Worm (Caenorhabditis elegans) whole organism, early embryonic: ENCODE measurements around the gene K09D9.1.

Experiments used
- B0310.2 ChIP-seq: sonication (generic microtip); optimal IDR thresholded peaks from 2 replicates; lab custom pipeline; 2016; ENCODE audit warnings: mild to moderate bottlenecking, missing genetic modification characterization, missing compliant biosample characterization
- F13C5.2 ChIP-seq: sonication (generic microtip); optimal IDR thresholded peaks from 2 replicates; lab custom pipeline; 2017; ENCODE audit warnings: mild to moderate bottlenecking, missing genetic modification characterization, inconsistent platforms, missing compliant biosample characterization
- aly-1 ChIP-seq: sonication (generic microtip); optimal IDR thresholded peaks from 2 replicates; lab custom pipeline; 2016; ENCODE audit warnings: missing genetic modification characterization, missing compliant biosample characterization
- ama-1 ChIP-seq: fragments of 150-350 bp; optimal IDR thresholded peaks from 2 replicates; lab custom pipeline; 2014
- ceh-13 ChIP-seq: fragments of 200-800 bp; sonication (Bioruptor generic); optimal IDR thresholded peaks from 2 replicates; lab custom pipeline; 2018; ENCODE audit warnings: mild to moderate bottlenecking, missing genetic modification characterization, missing compliant biosample characterization
- ceh-36 ChIP-seq: sonication (generic microtip); optimal IDR thresholded peaks from 2 replicates; lab custom pipeline; 2016; ENCODE audit warnings: missing genetic modification characterization, inconsistent platforms, missing compliant biosample characterization
- ets-7 ChIP-seq: sonication (generic microtip); optimal IDR thresholded peaks from 2 replicates; lab custom pipeline; 2016; ENCODE audit warnings: missing genotype, missing genetic modification characterization, missing compliant biosample characterization
- flt-1 ChIP-seq: fragments of 200-800 bp; sonication (Bioruptor generic); IDR thresholded peaks from 2 replicates; pipeline ENCODE4 v1.3.6; 2022; ENCODE audit warnings: missing genetic modification characterization, missing compliant biosample characterization
- hmbx-1 ChIP-seq: sonication (generic microtip); optimal IDR thresholded peaks from 2 replicates; lab custom pipeline; 2016; ENCODE audit warnings: mild to moderate bottlenecking, missing genetic modification characterization, missing compliant biosample characterization
- hmg-4 ChIP-seq: fragments of 200-800 bp; sonication (Bioruptor generic); optimal IDR thresholded peaks from 2 replicates; lab custom pipeline; 2018; ENCODE audit warnings: mild to moderate bottlenecking, missing genetic modification characterization, missing compliant biosample characterization
- hnd-1 ChIP-seq: sonication (generic microtip); optimal IDR thresholded peaks from 2 replicates; lab custom pipeline; 2016; ENCODE audit warnings: missing genetic modification characterization, missing compliant biosample characterization
- pes-1 ChIP-seq: fragments of 200-800 bp; sonication (Bioruptor generic); IDR thresholded peaks from 2 replicates; pipeline ENCODE4 v1.3.6; 2022; ENCODE audit warnings: missing genetic modification reagents, missing genetic modification characterization, missing compliant biosample characterization
- scrt-1 ChIP-seq: fragments of 200-800 bp; sonication (Bioruptor generic); IDR thresholded peaks from 2 replicates; pipeline ENCODE4 v1.3.6; 2022; ENCODE audit warnings: missing genetic modification characterization, missing compliant biosample characterization
- sea-1 ChIP-seq: fragments of 200-800 bp; sonication (Bioruptor generic); conservative IDR thresholded peaks from 2 replicates; pipeline ENCODE4 v1.3.6; 2022; ENCODE audit warnings: missing genetic modification characterization, missing compliant biosample characterization
- tbx-11 ChIP-seq: fragments of 200-800 bp; sonication (Bioruptor generic); IDR thresholded peaks from 2 replicates; pipeline ENCODE4 v1.3.6; 2022; ENCODE audit warnings: missing genetic modification characterization, missing compliant biosample characterization
- tbx-37 ChIP-seq: fragments of 200-800 bp; sonication (Bioruptor generic); conservative IDR thresholded peaks from 2 replicates; pipeline ENCODE4 v1.3.6; 2022; ENCODE audit warnings: missing genetic modification reagents, missing genetic modification characterization, missing compliant biosample characterization
- tra-4 ChIP-seq: sonication (generic microtip); optimal IDR thresholded peaks from 2 replicates; lab custom pipeline; 2017; ENCODE audit warnings: missing genetic modification characterization, missing compliant biosample characterization

The K09D9.1 gene

ce11 chrV:4029627-4030026 lies 4.8 kb downstream of the K09D9.1 start:
- no peak for TF ChIP-seq ama-1 (lab: Kevin White, UChicago)
- TF ChIP-seq flt-1 = 0 out of 2 replicates have a peak, but pooled peaks have one; percentile 23

- no peak for TF ChIP-seq ceh-13 (GFP tag; lab: Kevin White, UChicago)
- TF ChIP-seq ama-1 (lab: Kevin White, UChicago) = no peak
- TF ChIP-seq sea-1 (GFP tag; lab: Robert Waterston, UW) = no peak
- no peak for TF ChIP-seq F13C5.2 (tag; lab: Kevin White, UChicago)
- no peak for TF ChIP-seq hmbx-1 (tag; lab: Kevin White, UChicago)
- no peak for TF ChIP-seq ceh-36 (tag; lab: Kevin White, UChicago)
- no peak for TF ChIP-seq aly-1
- TF ChIP-seq flt-1 = no peak
- TF ChIP-seq hnd-1 = no peak
- TF ChIP-seq scrt-1 = no peak
- no peak for TF ChIP-seq ets-7 (tag; lab: Kevin White, UChicago)
- no peak for TF ChIP-seq tra-4 (tag; lab: Kevin White, UChicago)
- TF ChIP-seq hmg-4 (GFP tag; lab: Kevin White, UChicago) = no peak
- no peak for TF ChIP-seq tbx-11
- no peak for TF ChIP-seq pes-1 (GFP tag; lab: Robert Waterston, UW)
- TF ChIP-seq B0310.2 = no peak
- TF ChIP-seq tbx-37 = no peak
These were observed 6.5 kb downstream of the K09D9.1 start, which contains the start of gene cyp-35A4 for ce11 chrV:4031319-4031718. Gene cyp-35A4 (plus strand): TSS chrV:4031619.

ce11 chrV:4034303-4034702 lies 9.5 kb downstream of the K09D9.1 start, which contains the start of gene C49G7.7:
Gene C49G7.7 (plus strand): TSS chrV:4034476.
- TF ChIP-seq pes-1 (GFP tag; lab: Robert Waterston, UW) (no peak), B0310.2 (no peak), scrt-1 (no peak), tbx-11 (no peak)

ce11 chrV:4035811-4036210 lies 11.0 kb downstream of the K09D9.1 start, which contains the start of gene C49G7.13:
Gene C49G7.13 (plus strand): TSS chrV:4036111.
- no peak for TF ChIP-seq sea-1 (GFP tag; lab: Robert Waterston, UW)
- no peak for TF ChIP-seq B0310.2
- TF ChIP-seq ama-1 (lab: Kevin White, UChicago) = no peak
- TF ChIP-seq tbx-37 = no peak
- no peak for TF ChIP-seq ceh-36 (tag; lab: Kevin White, UChicago)

- TF ChIP-seq hmg-4 (GFP tag; lab: Kevin White, UChicago) (no peak), tbx-37 (no peak), ama-1 (lab: Kevin White, UChicago) (no peak), B0310.2 (no peak), hnd-1 (no peak), tra-4 (tag; lab: Kevin White, UChicago) (no peak), tbx-11 (no peak), pes-1 (GFP tag; lab: Robert Waterston, UW) (no peak), aly-1 (no peak), ets-7 (tag; lab: Kevin White, UChicago) (no peak), sea-1 (GFP tag; lab: Robert Waterston, UW) (no peak)
These were observed 13.3 kb downstream of the K09D9.1 start, which contains the start of gene C49G7.12 for ce11 chrV:4038110-4038509. Gene C49G7.12 (plus strand): TSS chrV:4038410.

- TF ChIP-seq sea-1 (GFP tag; lab: Robert Waterston, UW) (no peak), pes-1 (GFP tag; lab: Robert Waterston, UW) (no peak), flt-1 (no peak), hmbx-1 (tag; lab: Kevin White, UChicago) (no peak), hmg-4 (GFP tag; lab: Kevin White, UChicago) (no peak), ama-1 (lab: Kevin White, UChicago) (no peak), ets-7 (tag; lab: Kevin White, UChicago) (no peak), tra-4 (tag; lab: Kevin White, UChicago) (no peak), B0310.2 (no peak), tbx-37 (no peak), aly-1 (no peak), hnd-1 (no peak), ceh-36 (tag; lab: Kevin White, UChicago) (no peak), F13C5.2 (tag; lab: Kevin White, UChicago) (no peak), scrt-1 (no peak), ceh-13 (GFP tag; lab: Kevin White, UChicago) (no peak), tbx-11 (no peak)
These were observed 13.7 kb downstream of the K09D9.1 start for ce11 chrV:4038557-4038956.

- TF ChIP-seq F13C5.2 (tag; lab: Kevin White, UChicago) (no peak), pes-1 (GFP tag; lab: Robert Waterston, UW) (no peak), B0310.2 (no peak), ets-7 (tag; lab: Kevin White, UChicago) (no peak), aly-1 (no peak), tbx-11 (no peak), hmg-4 (GFP tag; lab: Kevin White, UChicago) (no peak), tra-4 (tag; lab: Kevin White, UChicago) (no peak), hnd-1 (no peak), ceh-36 (tag; lab: Kevin White, UChicago) (no peak)
These were observed 17.1 kb downstream of the K09D9.1 start, which contains the start of the genes C49G7.10 and irg-2 for ce11 chrV:4041853-4042424. Gene C49G7.10 (minus strand): TSS chrV:4042021. Gene irg-2 (plus strand): TSS chrV:4042181.

ce11 chrV:4043632-4044031 lies 18.8 kb downstream of the K09D9.1 start, which contains the start of gene phat-3:
Gene phat-3 (plus strand): TSS chrV:4043932.
- TF ChIP-seq flt-1 (no peak), ceh-36 (tag; lab: Kevin White, UChicago) (no peak), tbx-11 (no peak), tra-4 (tag; lab: Kevin White, UChicago) (no peak), hmbx-1 (tag; lab: Kevin White, UChicago) (no peak), pes-1 (GFP tag; lab: Robert Waterston, UW) (no peak)
